Worm (Caenorhabditis elegans) whole organism, early embryonic: ENCODE results near the gene nhr-179.
A peak's percentile ranks its signal among the peaks of the same experiment; 100 is the strongest.

Experiments used
- B0310.2 ChIP-seq: sonication (generic microtip); optimal IDR thresholded peaks from 2 replicates; lab custom pipeline; 2016; ENCODE audit warnings: mild to moderate bottlenecking, missing genetic modification characterization, missing compliant biosample characterization
- F13C5.2 ChIP-seq: sonication (generic microtip); optimal IDR thresholded peaks from 2 replicates; lab custom pipeline; 2017; ENCODE audit warnings: mild to moderate bottlenecking, missing genetic modification characterization, inconsistent platforms, missing compliant biosample characterization
- aly-1 ChIP-seq: sonication (generic microtip); optimal IDR thresholded peaks from 2 replicates; lab custom pipeline; 2016; ENCODE audit warnings: missing genetic modification characterization, missing compliant biosample characterization
- ama-1 ChIP-seq: fragments of 150-350 bp; optimal IDR thresholded peaks from 2 replicates; lab custom pipeline; 2014
- ceh-13 ChIP-seq: fragments of 200-800 bp; sonication (Bioruptor generic); optimal IDR thresholded peaks from 2 replicates; lab custom pipeline; 2018; ENCODE audit warnings: mild to moderate bottlenecking, missing genetic modification characterization, missing compliant biosample characterization
- ceh-36 ChIP-seq: sonication (generic microtip); optimal IDR thresholded peaks from 2 replicates; lab custom pipeline; 2016; ENCODE audit warnings: missing genetic modification characterization, inconsistent platforms, missing compliant biosample characterization
- ets-7 ChIP-seq: sonication (generic microtip); optimal IDR thresholded peaks from 2 replicates; lab custom pipeline; 2016; ENCODE audit warnings: missing genotype, missing genetic modification characterization, missing compliant biosample characterization
- flt-1 ChIP-seq: fragments of 200-800 bp; sonication (Bioruptor generic); IDR thresholded peaks from 2 replicates; pipeline ENCODE4 v1.3.6; 2022; ENCODE audit warnings: missing genetic modification characterization, missing compliant biosample characterization
- hmbx-1 ChIP-seq: sonication (generic microtip); optimal IDR thresholded peaks from 2 replicates; lab custom pipeline; 2016; ENCODE audit warnings: mild to moderate bottlenecking, missing genetic modification characterization, missing compliant biosample characterization
- hmg-4 ChIP-seq: fragments of 200-800 bp; sonication (Bioruptor generic); optimal IDR thresholded peaks from 2 replicates; lab custom pipeline; 2018; ENCODE audit warnings: mild to moderate bottlenecking, missing genetic modification characterization, missing compliant biosample characterization
- hnd-1 ChIP-seq: sonication (generic microtip); optimal IDR thresholded peaks from 2 replicates; lab custom pipeline; 2016; ENCODE audit warnings: missing genetic modification characterization, missing compliant biosample characterization
- pes-1 ChIP-seq: fragments of 200-800 bp; sonication (Bioruptor generic); IDR thresholded peaks from 2 replicates; pipeline ENCODE4 v1.3.6; 2022; ENCODE audit warnings: missing genetic modification reagents, missing genetic modification characterization, missing compliant biosample characterization
- scrt-1 ChIP-seq: fragments of 200-800 bp; sonication (Bioruptor generic); IDR thresholded peaks from 2 replicates; pipeline ENCODE4 v1.3.6; 2022; ENCODE audit warnings: missing genetic modification characterization, missing compliant biosample characterization
- sea-1 ChIP-seq: fragments of 200-800 bp; sonication (Bioruptor generic); conservative IDR thresholded peaks from 2 replicates; pipeline ENCODE4 v1.3.6; 2022; ENCODE audit warnings: missing genetic modification characterization, missing compliant biosample characterization
- tbx-11 ChIP-seq: fragments of 200-800 bp; sonication (Bioruptor generic); IDR thresholded peaks from 2 replicates; pipeline ENCODE4 v1.3.6; 2022; ENCODE audit warnings: missing genetic modification characterization, missing compliant biosample characterization
- tbx-37 ChIP-seq: fragments of 200-800 bp; sonication (Bioruptor generic); conservative IDR thresholded peaks from 2 replicates; pipeline ENCODE4 v1.3.6; 2022; ENCODE audit warnings: missing genetic modification reagents, missing genetic modification characterization, missing compliant biosample characterization
- tra-4 ChIP-seq: sonication (generic microtip); optimal IDR thresholded peaks from 2 replicates; lab custom pipeline; 2017; ENCODE audit warnings: missing genetic modification characterization, missing compliant biosample characterization

nhr-179 gene

ce11 chrV:1611570-1611969, 7.1 kb downstream of the nhr-179 start:
- no peak for TF ChIP-seq hmbx-1 (tag; lab: Kevin White, UChicago)
- no peak for TF ChIP-seq F13C5.2 (tag; lab: Kevin White, UChicago)
- TF ChIP-seq ceh-13 (GFP tag; lab: Kevin White, UChicago), result no peak
- TF ChIP-seq B0310.2 (tag; lab: Kevin White, UChicago), result no peak
- no peak for TF ChIP-seq tbx-11 (GFP tag; lab: Robert Waterston, UW)
- TF ChIP-seq scrt-1 (GFP tag; lab: Robert Waterston, UW), result no peak
- TF ChIP-seq tbx-37 (GFP tag; lab: Robert Waterston, UW), result no peak
- TF ChIP-seq ets-7 (tag; lab: Kevin White, UChicago), result no peak
- TF ChIP-seq pes-1, result no peak
- no peak for TF ChIP-seq tra-4 (tag; lab: Kevin White, UChicago)

ce11 chrV:1610097-1610496, 8.6 kb downstream of the nhr-179 start, which contains the start of gene nhr-177:
nhr-177 (plus strand) TSS chrV:1610263.
- TF ChIP-seq ceh-13 (GFP tag; lab: Kevin White, UChicago) (no peak), aly-1 (tag; lab: Kevin White, UChicago) (no peak), hmbx-1 (tag; lab: Kevin White, UChicago) (no peak), sea-1 (GFP tag; lab: Robert Waterston, UW) (no peak)

ce11 chrV:1607790-1608189, 10.9 kb downstream of the nhr-179 start, which contains the start of gene nhr-178:
nhr-178 (minus strand) TSS chrV:1607953.
- no peak for TF ChIP-seq hmg-4 (GFP tag; lab: Kevin White, UChicago)
- no peak for TF ChIP-seq ets-7 (tag; lab: Kevin White, UChicago)
- no peak for TF ChIP-seq F13C5.2 (tag; lab: Kevin White, UChicago)

ce11 chrV:1600561-1601088, 18.0 kb downstream of the nhr-179 start, which contains the start of gene F16B4.2:
F16B4.2 (plus strand) TSS chrV:1601038.
- no peak for TF ChIP-seq scrt-1 (GFP tag; lab: Robert Waterston, UW)
- no peak for TF ChIP-seq sea-1 (GFP tag; lab: Robert Waterston, UW)
- no peak for TF ChIP-seq ama-1
- no peak for TF ChIP-seq F13C5.2 (tag; lab: Kevin White, UChicago)
- no peak for TF ChIP-seq tra-4 (tag; lab: Kevin White, UChicago)
- TF ChIP-seq ceh-13 (GFP tag; lab: Kevin White, UChicago), result no peak
- no peak for TF ChIP-seq B0310.2 (tag; lab: Kevin White, UChicago)
- no peak for TF ChIP-seq hmbx-1 (tag; lab: Kevin White, UChicago)
- TF ChIP-seq pes-1, result no peak

ce11 chrV:1599088-1599487, 19.6 kb downstream of the nhr-179 start:
- peak; percentile 66 for TF ChIP-seq pes-1
- TF ChIP-seq sea-1 (GFP tag; lab: Robert Waterston, UW), result peak; percentile 63; the same call in 1 of the 2 replicates

- TF ChIP-seq ceh-36 (tag; lab: Kevin White, UChicago) (no peak), flt-1 (GFP tag; lab: Robert Waterston, UW) (no peak), tra-4 (tag; lab: Kevin White, UChicago) (no peak), F13C5.2 (tag; lab: Kevin White, UChicago) (no peak), ets-7 (tag; lab: Kevin White, UChicago) (no peak), tbx-37 (GFP tag; lab: Robert Waterston, UW) (no peak), tbx-11 (GFP tag; lab: Robert Waterston, UW) (no peak), ama-1 (no peak), scrt-1 (GFP tag; lab: Robert Waterston, UW) (no peak), sea-1 (GFP tag; lab: Robert Waterston, UW) (no peak), pes-1 (no peak), aly-1 (tag; lab: Kevin White, UChicago) (no peak), hmg-4 (GFP tag; lab: Kevin White, UChicago) (no peak), B0310.2 (tag; lab: Kevin White, UChicago) (no peak), hnd-1 (no peak), ceh-13 (GFP tag; lab: Kevin White, UChicago) (no peak), hmbx-1 (tag; lab: Kevin White, UChicago) (no peak)
Observed at ce11 chrV:1594554-1595092, 24.0 kb downstream of the nhr-179 start.

- TF ChIP-seq F13C5.2 (tag; lab: Kevin White, UChicago), result no peak
- TF ChIP-seq pes-1, result no peak
- no peak for TF ChIP-seq ama-1
- no peak for TF ChIP-seq tbx-11 (GFP tag; lab: Robert Waterston, UW)
- TF ChIP-seq ets-7 (tag; lab: Kevin White, UChicago), result no peak
- no peak for TF ChIP-seq scrt-1 (GFP tag; lab: Robert Waterston, UW)
- TF ChIP-seq sea-1 (GFP tag; lab: Robert Waterston, UW), result no peak
- no peak for TF ChIP-seq tbx-37 (GFP tag; lab: Robert Waterston, UW)
- no peak for TF ChIP-seq ceh-36 (tag; lab: Kevin White, UChicago)
- TF ChIP-seq ceh-13 (GFP tag; lab: Kevin White, UChicago), result no peak
- no peak for TF ChIP-seq hmg-4 (GFP tag; lab: Kevin White, UChicago)
- TF ChIP-seq tra-4 (tag; lab: Kevin White, UChicago), result no peak
- no peak for TF ChIP-seq hnd-1
- TF ChIP-seq B0310.2 (tag; lab: Kevin White, UChicago), result no peak
- no peak for TF ChIP-seq flt-1 (GFP tag; lab: Robert Waterston, UW)
- no peak for TF ChIP-seq hmbx-1 (tag; lab: Kevin White, UChicago)
- no peak for TF ChIP-seq aly-1 (tag; lab: Kevin White, UChicago)
Observed at ce11 chrV:1593799-1594420, 24.8 kb downstream of the nhr-179 start, which contains the start of gene F16B4.4. F16B4.4 (plus strand) TSS chrV:1594019.
